Worm (Caenorhabditis elegans) whole organism, late embryonic: Measurements from ENCODE around the gene ZK180.8.

Experiments
- Y22D7AL.16 ChIP-seq: sonication (generic microtip); optimal IDR thresholded peaks from 2 replicates; lab custom pipeline; 2016; ENCODE audit warnings: missing genetic modification characterization, missing compliant biosample characterization
- ama-1 ChIP-seq: fragments of 150-350 bp; optimal IDR thresholded peaks from 2 replicates; lab custom pipeline; 2014

ce11 chrIV:4523461-4523860, 11.9 kb upstream of the ZK180.8 start:
- no peak for TF ChIP-seq Y22D7AL.16 (tag; lab: Kevin White, UChicago)
- no peak for TF ChIP-seq ama-1
